Fruit fly (Drosophila melanogaster): Measurements from ENCODE around the gene CG31368.

The CG31368 gene

dm6 chr3R:11882506-11882953 is at the start of gene CG31368, which contains the start of gene CG6962:
Gene CG31368, plus strand, starts transcription at chr3R:11882790.
Gene CG6962, minus strand, starts transcription at chr3R:11882534.
- TF ChIP-seq CG34224 (GFP tag; IDR thresholded peaks at IDR 0.05; ENCODE audit: partially characterized antibody) (no peak), trh (GFP tag; optimal IDR thresholded peaks at IDR 0.05) (peak; percentile 37), Atf3 (GFP tag; optimal IDR thresholded peaks at IDR 0.05) (peak; percentile 48), repo (GFP tag; optimal IDR thresholded peaks at IDR 0.05) (peak; percentile 49), eyg (GFP tag; optimal IDR thresholded peaks at IDR 0.05) (no peak), CG10979 (tag; optimal IDR thresholded peaks at IDR 0.05) (peak; percentile 77), CG12659 (GFP tag; optimal IDR thresholded peaks at IDR 0.05) (peak; percentile 83), CG14014 (GFP tag; IDR thresholded peaks at IDR 0.05) (peak; percentile 73), toy (GFP tag; IDR thresholded peaks at IDR 0.05) (no peak), NfI (GFP tag; optimal IDR thresholded peaks at IDR 0.05) (peak; percentile 89), Ravus (GFP tag; IDR thresholded peaks at IDR 0.05) (peak; percentile 27; the same call in 1 of the 2 replicates), CG9727 (GFP tag; optimal IDR thresholded peaks at IDR 0.05) (peak; percentile 82), CG30403 (GFP tag; optimal IDR thresholded peaks at IDR 0.05) (peak; percentile 92), CG16779 (GFP tag; IDR thresholded peaks at IDR 0.05) (no peak), pfk (GFP tag; optimal IDR thresholded peaks at IDR 0.05) (peak; percentile 11), fru (optimal IDR thresholded peaks at IDR 0.05) (no peak), org-1 (GFP tag; optimal IDR thresholded peaks at IDR 0.05) (peak; percentile 33), CG2202 (tag; optimal IDR thresholded peaks at IDR 0.05) (peak; percentile 50), stwl (tag; optimal IDR thresholded peaks at IDR 0.05) (peak; percentile 78), ro (GFP tag; IDR thresholded peaks at IDR 0.05) (peak; percentile 34; the same call in 1 of the 2 replicates), vnd (GFP tag; IDR thresholded peaks at IDR 0.05; ENCODE audit: partially characterized antibody) (no peak), CkIIα-i1 (GFP tag; IDR thresholded peaks at IDR 0.05) (peak; percentile 14; the same call in 1 of the 2 replicates), CG4404 (GFP tag; IDR thresholded peaks at IDR 0.05) (peak; percentile 80), fd64A (GFP tag; optimal IDR thresholded peaks at IDR 0.05) (no peak), CG12769 (tag; optimal IDR thresholded peaks at IDR 0.05) (no peak), psq (GFP tag; optimal IDR thresholded peaks at IDR 0.05) (peak; percentile 68), CG8290 (GFP tag; optimal IDR thresholded peaks at IDR 0.05) (peak; percentile 66), CG8290 (tag; optimal IDR thresholded peaks at IDR 0.05) (no peak), Meics (GFP tag; optimal IDR thresholded peaks at IDR 0.05) (peak; percentile 81), CG6683 (GFP tag; optimal IDR thresholded peaks at IDR 0.05) (no peak), otp (GFP tag; IDR thresholded peaks at IDR 0.05) (peak; percentile 60; the same call in 2 of the 3 replicates), CG34376 (GFP tag; optimal IDR thresholded peaks at IDR 0.05) (no peak), da (GFP tag; optimal IDR thresholded peaks at IDR 0.05) (peak; percentile 10), vvl (GFP tag; IDR thresholded peaks at IDR 0.05) (peak; percentile 89), CG13894 (tag; optimal IDR thresholded peaks at IDR 0.05) (peak; percentile 72), B-H1 (GFP tag; IDR thresholded peaks at IDR 0.05) (peak; percentile 77), CG7372 (GFP tag; IDR thresholded peaks at IDR 0.05) (peak; percentile 82), Hr3 (GFP tag; optimal IDR thresholded peaks at IDR 0.05) (peak; percentile 89), seq (GFP tag; IDR thresholded peaks at IDR 0.05) (peak; percentile 64; the same call in 1 of the 2 replicates), CG15696 (tag; optimal IDR thresholded peaks at IDR 0.05) (peak; percentile 92), CG12155 (GFP tag; optimal IDR thresholded peaks at IDR 0.05) (peak; percentile 85), dmrt99B (tag; optimal IDR thresholded peaks at IDR 0.05) (peak; percentile 76), CG13287 (GFP tag; IDR thresholded peaks at IDR 0.05; ENCODE audit: partially characterized antibody) (peak; percentile 51; the same call in 1 of the 2 replicates), CG16813 (GFP tag; IDR thresholded peaks at IDR 0.05; ENCODE audit: partially characterized antibody) (no peak; the same call in 2 of the 3 replicates), slp2 (GFP tag; optimal IDR thresholded peaks at IDR 0.05) (peak; percentile 45), row (GFP tag; IDR thresholded peaks at IDR 0.05) (peak; percentile 95), Xbp1 (GFP tag; optimal IDR thresholded peaks at IDR 0.05) (peak; percentile 92), CG10274 (GFP tag; optimal IDR thresholded peaks at IDR 0.05) (peak; percentile 25), tgo (GFP tag; IDR thresholded peaks at IDR 0.05) (peak; percentile 78), p53 (GFP tag; optimal IDR thresholded peaks at IDR 0.05) (no peak), sisA (GFP tag; IDR thresholded peaks at IDR 0.05) (peak; percentile 85), en (GFP tag; optimal IDR thresholded peaks at IDR 0.05) (no peak)

Data from whole organism, embryonic.